Fruit fly (Drosophila melanogaster) whole organism, embryonic: Measurements from ENCODE around the gene nmo.

Experiments
- CG10209 ChIP-seq: fragments of 200-800 bp; sonication (Bioruptor generic); optimal IDR thresholded peaks from 3 replicates; lab custom pipeline; 2017; ENCODE audit warnings: missing biosample characterization, mild to moderate bottlenecking, missing genetic modification characterization, missing genetic modification reagents
- CG10431 ChIP-seq: fragments of 200-800 bp; sonication (Bioruptor generic); optimal IDR thresholded peaks from 3 replicates; lab custom pipeline; 2018; ENCODE audit warnings: missing biosample characterization, mild to moderate bottlenecking, missing genetic modification characterization
- CG11093 ChIP-seq: fragments of 200-800 bp; sonication (Bioruptor generic); IDR thresholded peaks from 3 replicates; pipeline ENCODE4 v1.3.6; 2022; ENCODE audit warnings: missing biosample characterization, missing genetic modification characterization
- CG12299 ChIP-seq: fragments of 200-800 bp; sonication (Bioruptor generic); optimal IDR thresholded peaks from 2 replicates; lab custom pipeline; 2018; ENCODE audit warnings: missing biosample characterization, mild to moderate bottlenecking, missing genetic modification characterization
- CG12391 ChIP-seq: fragments of 200-800 bp; sonication (Bioruptor generic); optimal IDR thresholded peaks from 3 replicates; lab custom pipeline; 2018; ENCODE audit warnings: missing biosample characterization, mild to moderate bottlenecking, missing genetic modification characterization, moderate library complexity
- CG14965 ChIP-seq: fragments of 200-800 bp; sonication (Bioruptor generic); optimal IDR thresholded peaks from 2 replicates; lab custom pipeline; 2016; ENCODE audit warnings: missing biosample characterization, missing genetic modification characterization, borderline replicate concordance
- CG15269 ChIP-seq: fragments of 200-800 bp; sonication (Bioruptor generic); optimal IDR thresholded peaks from 2 replicates; lab custom pipeline; 2018; ENCODE audit warnings: missing biosample characterization, mild to moderate bottlenecking, missing genetic modification characterization, moderate library complexity
- CG17568 ChIP-seq: fragments of 200-800 bp; sonication (Bioruptor generic); optimal IDR thresholded peaks from 2 replicates; lab custom pipeline; 2018; ENCODE audit warnings: missing biosample characterization, mild to moderate bottlenecking, missing genetic modification characterization, moderate library complexity
- CG18599 ChIP-seq: fragments of 200-800 bp; sonication (Bioruptor generic); optimal IDR thresholded peaks from 3 replicates; lab custom pipeline; 2017; ENCODE audit warnings: missing biosample characterization, missing genetic modification characterization, mild to moderate bottlenecking, moderate library complexity, missing genetic modification reagents
- CG2199 ChIP-seq: fragments of 200-800 bp; sonication (Bioruptor generic); IDR thresholded peaks from 3 replicates; pipeline ENCODE4 v1.3.6; 2022; ENCODE audit warnings: missing biosample characterization, missing genetic modification characterization
- CG34422 ChIP-seq: fragments of 200-800 bp; sonication (Bioruptor generic); IDR thresholded peaks from 3 replicates; pipeline ENCODE4 v1.3.6; 2022; ENCODE audit warnings: missing biosample characterization, missing genetic modification characterization
- CG4282 ChIP-seq: fragments of 200-800 bp; sonication (Bioruptor generic); optimal IDR thresholded peaks from 2 replicates; lab custom pipeline; 2016; ENCODE audit warnings: missing biosample characterization, missing genetic modification characterization
- CG4707 ChIP-seq: fragments of 200-800 bp; sonication (Bioruptor generic); optimal IDR thresholded peaks from 2 replicates; lab custom pipeline; 2018; ENCODE audit warnings: missing biosample characterization, mild to moderate bottlenecking, missing genetic modification characterization, moderate library complexity
- CG6254 ChIP-seq: fragments of 200-800 bp; sonication (Bioruptor generic); optimal IDR thresholded peaks from 3 replicates; lab custom pipeline; 2017; ENCODE audit warnings: mild to moderate bottlenecking, missing biosample characterization, missing genetic modification reagents, missing genetic modification characterization
- CG8290 ChIP-seq, 3 experiments: fragments of 200-800 bp; sonication (Bioruptor generic); optimal IDR thresholded peaks; 2 replicates each; lab custom pipeline; 2016 to 2019; ENCODE audit warnings: missing biosample characterization in 3 of 3, missing genetic modification characterization in 3 of 3, mild to moderate bottlenecking in 2 of 3, moderate library complexity in 1 of 3
- CTCF ChIP-seq: fragments of 200-800 bp; sonication (Bioruptor generic); optimal IDR thresholded peaks from 2 replicates; lab custom pipeline; 2017; ENCODE audit warnings: missing biosample characterization, mild to moderate bottlenecking, missing genetic modification characterization, moderate library complexity
- Jarid2 ChIP-seq: fragments of 200-800 bp; sonication (Bioruptor generic); optimal IDR thresholded peaks from 3 replicates; lab custom pipeline; 2017; ENCODE audit warnings: mild to moderate bottlenecking, missing biosample characterization, missing genetic modification reagents, missing genetic modification characterization
- Lhr ChIP-seq: fragments of 200-800 bp; sonication (Bioruptor generic); optimal IDR thresholded peaks from 3 replicates; lab custom pipeline; 2017; ENCODE audit warnings: mild to moderate bottlenecking, missing biosample characterization, missing genetic modification reagents, missing genetic modification characterization
- MTF-1 ChIP-seq: fragments of 200-800 bp; sonication (Bioruptor generic); optimal IDR thresholded peaks from 2 replicates; lab custom pipeline; 2018; ENCODE audit warnings: missing biosample characterization, mild to moderate bottlenecking, missing genetic modification characterization, borderline replicate concordance
- Mad ChIP-seq: fragments of 200-800 bp; sonication (Bioruptor generic); optimal IDR thresholded peaks from 2 replicates; lab custom pipeline; 2016; ENCODE audit warnings: missing biosample characterization, missing genetic modification characterization
- NC2β ChIP-seq: fragments of 200-800 bp; sonication (Bioruptor generic); optimal IDR thresholded peaks from 2 replicates; lab custom pipeline; 2016; ENCODE audit warnings: missing biosample characterization, missing genetic modification characterization
- NFAT ChIP-seq: fragments of 200-800 bp; sonication (Bioruptor generic); IDR thresholded peaks from 2 replicates; pipeline ENCODE4 v1.3.6; 2022; ENCODE audit warnings: missing biosample characterization, missing genetic modification characterization
- Usf ChIP-seq: fragments of 200-800 bp; sonication (Bioruptor generic); optimal IDR thresholded peaks from 2 replicates; lab custom pipeline; 2017; ENCODE audit warnings: missing genotype, missing biosample characterization, missing genetic modification characterization
- ase ChIP-seq: fragments of 200-800 bp; sonication (Bioruptor generic); IDR thresholded peaks from 3 replicates; pipeline ENCODE4 v1.3.6; 2022; ENCODE audit warnings: missing biosample characterization, missing genetic modification characterization
- az2 ChIP-seq: fragments of 200-800 bp; sonication (Bioruptor generic); optimal IDR thresholded peaks from 3 replicates; lab custom pipeline; 2016; ENCODE audit warnings: missing biosample characterization, missing genetic modification characterization
- caup ChIP-seq: fragments of 200-800 bp; sonication (Bioruptor generic); optimal IDR thresholded peaks from 3 replicates; lab custom pipeline; 2017; ENCODE audit warnings: missing biosample characterization, mild to moderate bottlenecking, missing genetic modification characterization, moderate library complexity; ENCODE audit not compliant: severe bottlenecking
- crc ChIP-seq: fragments of 200-800 bp; sonication (Bioruptor generic); optimal IDR thresholded peaks from 2 replicates; lab custom pipeline; 2016; ENCODE audit warnings: missing biosample characterization, missing genetic modification characterization
- crol ChIP-seq: fragments of 200-800 bp; sonication (Bioruptor generic); IDR thresholded peaks from 2 replicates; pipeline ENCODE4 v1.3.6; 2022; ENCODE audit warnings: missing biosample characterization, missing genetic modification characterization
- dm ChIP-seq: fragments of 200-800 bp; sonication (Bioruptor generic); optimal IDR thresholded peaks from 3 replicates; lab custom pipeline; 2016; ENCODE audit warnings: missing biosample characterization, missing genetic modification characterization
- fd96Cb ChIP-seq: fragments of 200-800 bp; sonication (Bioruptor generic); optimal IDR thresholded peaks from 2 replicates; lab custom pipeline; 2018; ENCODE audit warnings: missing biosample characterization, mild to moderate bottlenecking, missing genetic modification characterization, moderate library complexity
- fru ChIP-seq: fragments of >200 bp; optimal IDR thresholded peaks from 2 replicates; lab custom pipeline; 2017
- ftz-f1 ChIP-seq: fragments of 200-800 bp; sonication (Bioruptor generic); optimal IDR thresholded peaks from 2 replicates; lab custom pipeline; 2016; ENCODE audit warnings: missing biosample characterization, missing genetic modification characterization
- gsb-n ChIP-seq: fragments of 200-800 bp; sonication (Bioruptor generic); optimal IDR thresholded peaks from 3 replicates; lab custom pipeline; 2018; ENCODE audit warnings: missing biosample characterization, mild to moderate bottlenecking, missing genetic modification characterization
- ham ChIP-seq: fragments of 200-800 bp; sonication (Bioruptor generic); IDR thresholded peaks from 2 replicates; pipeline ENCODE4 v1.3.6; 2022; ENCODE audit warnings: missing biosample characterization, missing genetic modification characterization
- hth ChIP-seq: fragments of >200 bp; optimal IDR thresholded peaks from 2 replicates; lab custom pipeline; 2017; ENCODE audit warnings: inconsistent platforms
- ind ChIP-seq: fragments of 200-800 bp; sonication (Bioruptor generic); optimal IDR thresholded peaks from 3 replicates; lab custom pipeline; 2016; ENCODE audit warnings: missing biosample characterization, missing genetic modification characterization
- inv ChIP-seq: fragments of 200-800 bp; sonication (Bioruptor generic); IDR thresholded peaks from 2 replicates; pipeline ENCODE4 v1.3.6; 2022; ENCODE audit warnings: missing biosample characterization, missing genetic modification characterization; ENCODE audit not compliant: partially characterized antibody
- jing ChIP-seq: fragments of 200-800 bp; sonication (Bioruptor generic); optimal IDR thresholded peaks from 2 replicates; lab custom pipeline; 2018; ENCODE audit warnings: missing biosample characterization, mild to moderate bottlenecking, missing genetic modification characterization
- mld ChIP-seq: fragments of 200-800 bp; sonication (Bioruptor generic); IDR thresholded peaks from 3 replicates; pipeline ENCODE4 v1.3.6; 2022; ENCODE audit warnings: missing biosample characterization, missing genetic modification characterization; ENCODE audit not compliant: partially characterized antibody
- nau ChIP-seq: fragments of 200-800 bp; sonication (Bioruptor generic); optimal IDR thresholded peaks from 3 replicates; lab custom pipeline; 2017; ENCODE audit warnings: missing biosample characterization, mild to moderate bottlenecking, missing genetic modification characterization, missing genetic modification reagents
- odd ChIP-seq: fragments of 200-800 bp; sonication (Bioruptor generic); optimal IDR thresholded peaks from 2 replicates; lab custom pipeline; 2017; ENCODE audit warnings: missing biosample characterization, mild to moderate bottlenecking, missing genetic modification characterization
- otp ChIP-seq: fragments of 200-800 bp; sonication (Bioruptor generic); IDR thresholded peaks from 3 replicates; pipeline ENCODE4, ENCODE4 v1.3.6; 2022; ENCODE audit warnings: missing biosample characterization, missing genetic modification characterization
- sens-2 ChIP-seq: fragments of 200-800 bp; sonication (Bioruptor generic); IDR thresholded peaks from 2 replicates; pipeline ENCODE4 v1.3.6; 2022; ENCODE audit warnings: missing biosample characterization, missing genetic modification characterization
- sqz ChIP-seq: fragments of 200-800 bp; sonication (Bioruptor generic); optimal IDR thresholded peaks from 3 replicates; lab custom pipeline; 2018; ENCODE audit warnings: missing biosample characterization, mild to moderate bottlenecking, missing genetic modification characterization
- ssp ChIP-seq: fragments of 200-800 bp; sonication (Bioruptor generic); IDR thresholded peaks from 2 replicates; pipeline ENCODE4 v1.3.6; 2022; ENCODE audit warnings: missing biosample characterization, missing genetic modification characterization
- tin ChIP-seq: fragments of 200-800 bp; sonication (Bioruptor generic); optimal IDR thresholded peaks from 3 replicates; lab custom pipeline; 2016; ENCODE audit warnings: missing biosample characterization, missing genetic modification characterization
- tna ChIP-seq: fragments of 200-800 bp; sonication (Bioruptor generic); IDR thresholded peaks from 2 replicates; pipeline ENCODE4 v1.3.6; 2022; ENCODE audit warnings: missing biosample characterization, missing genetic modification characterization; ENCODE audit not compliant: partially characterized antibody
- twi ChIP-seq: fragments of 200-800 bp; optimal IDR thresholded peaks from 2 replicates; lab custom pipeline; 2019; ENCODE audit warnings: missing biosample characterization, mild to moderate bottlenecking, missing genetic modification characterization, moderate library complexity
- vnd ChIP-seq: fragments of 200-800 bp; sonication (Bioruptor generic); IDR thresholded peaks from 3 replicates; pipeline ENCODE4 v1.3.6; 2022; ENCODE audit warnings: missing biosample characterization, missing genetic modification characterization; ENCODE audit not compliant: partially characterized antibody
- wek ChIP-seq: fragments of 200-800 bp; sonication (Bioruptor generic); optimal IDR thresholded peaks from 3 replicates; lab custom pipeline; 2018; ENCODE audit warnings: missing biosample characterization, mild to moderate bottlenecking, missing genetic modification characterization, moderate library complexity

Gene nmo

dm6 chr3L:8096106-8096558 lies 117.3 kb downstream of the nmo start (continued):
- TF ChIP-seq tin (GFP tag; lab: Kevin White, UChicago) (peak; percentile 90), Usf (GFP tag; lab: Kevin White, UChicago) (peak; percentile 95), hth (no peak), wek (GFP tag; lab: Kevin White, UChicago) (peak; percentile 19), CG15269 (tag; lab: Kevin White, UChicago) (peak; percentile 98), CG18599 (peak; percentile 99), CG14965 (GFP tag; lab: Kevin White, UChicago) (peak; percentile 7), CG12299 (tag; lab: Kevin White, UChicago) (peak; percentile 94), sens-2 (GFP tag; lab: Robert Waterston, UW) (peak; percentile 68), crc (GFP tag; lab: Kevin White, UChicago) (peak; percentile 62), CG10431 (GFP tag; lab: Kevin White, UChicago) (no peak), ind (GFP tag; lab: Kevin White, UChicago) (peak; percentile 96), CG4282 (GFP tag; lab: Kevin White, UChicago) (peak; percentile 66), Jarid2 (peak; percentile 81), NFAT (GFP tag; lab: Robert Waterston, UW) (peak; percentile 92), ssp (GFP tag; lab: Robert Waterston, UW) (peak; percentile 84), twi (tag; lab: Kevin White, UChicago) (no peak), MTF-1 (GFP tag; lab: Kevin White, UChicago) (peak; percentile 61), ham (peak; percentile 93), vnd (GFP tag; lab: Robert Waterston, UW) (no peak), CG12391 (peak; percentile 95), inv (GFP tag; lab: Robert Waterston, UW) (no peak), fru (lab: Kevin White, UChicago) (no peak), CG8290 (GFP tag; optimal IDR thresholded peaks at IDR 0.05; lab: Kevin White, UChicago) (peak; percentile 61), CG8290 (tag; optimal IDR thresholded peaks at IDR 0.05; lab: Kevin White, UChicago) (peak in 1 of 2 experiments; percentile 74), crol (GFP tag; lab: Robert Waterston, UW) (peak; percentile 40; the same call in 1 of the 2 replicates), az2 (GFP tag; lab: Kevin White, UChicago) (peak; percentile 93), nau (peak; percentile 89), CG10209 (GFP tag; lab: Kevin White, UChicago) (peak; percentile 97), dm (peak; percentile 55), CTCF (peak; percentile 45), fd96Cb (tag; lab: Kevin White, UChicago) (peak; percentile 80), NC2β (GFP tag; lab: Kevin White, UChicago) (peak; percentile 36), otp (GFP tag; lab: Robert Waterston, UW) (peak; percentile 82; the same call in 2 of the 3 replicates), CG34422 (GFP tag; lab: Robert Waterston, UW) (peak; percentile 95), Mad (GFP tag; lab: Kevin White, UChicago) (peak; percentile 82), ase (GFP tag; lab: Robert Waterston, UW) (peak; percentile 88), gsb-n (tag; lab: Kevin White, UChicago) (peak; percentile 61), caup (GFP tag; lab: Kevin White, UChicago) (peak; percentile 98), ftz-f1 (GFP tag; lab: Kevin White, UChicago) (peak; percentile 71), sqz (GFP tag; lab: Kevin White, UChicago) (peak; percentile 55), odd (GFP tag; lab: Kevin White, UChicago) (peak; percentile 96), Lhr (GFP tag; lab: Kevin White, UChicago) (peak; percentile 37), CG11093 (GFP tag; lab: Robert Waterston, UW) (peak; percentile 90), CG17568 (GFP tag; lab: Kevin White, UChicago) (peak; percentile 89), CG4707 (GFP tag; lab: Kevin White, UChicago) (peak; percentile 31), CG2199 (GFP tag; lab: Robert Waterston, UW) (no peak; the same call in 2 of the 3 replicates), jing (GFP tag; lab: Kevin White, UChicago) (peak; percentile 69), CG6254 (GFP tag; lab: Kevin White, UChicago) (peak; percentile 68), tna (GFP tag; lab: Robert Waterston, UW) (no peak), mld (GFP tag; lab: Robert Waterston, UW) (no peak)
